Worm (Caenorhabditis elegans): ENCODE measurements around the gene mbl-1.

ce11 chrX:16999649-17000048, 21.2 kb downstream of the mbl-1 start:
- TF ChIP-seq B0035.1 (tag; optimal IDR thresholded peaks at IDR 0.05) (no peak), B0261.1 (tag; optimal IDR thresholded peaks at IDR 0.05) (no peak), ccch-3 (GFP tag; optimal IDR thresholded peaks at IDR 0.05) (no peak), efl-1 (GFP tag; optimal IDR thresholded peaks at IDR 0.05) (no peak), B0019.2 (GFP tag; conservative IDR thresholded peaks at IDR 0.05) (no peak), ztf-28 (GFP tag; IDR thresholded peaks at IDR 0.05) (no peak)

Data from whole organism, young adult.